Fruit fly (Drosophila melanogaster): ENCODE results near the gene CG31522.
A peak's percentile ranks its signal among the peaks of the same experiment; 100 is the strongest.

Gene CG31522

dm6 chr3R:4478220-4479037, 15.7 kb upstream of the CG31522 start (continued):
- TF ChIP-seq kah (GFP tag; optimal IDR thresholded peaks at IDR 0.05) = peak; percentile 75
- peak; percentile 92 for TF ChIP-seq lilli (GFP tag; optimal IDR thresholded peaks at IDR 0.05)
- peak; percentile 83 for TF ChIP-seq tap (tag; optimal IDR thresholded peaks at IDR 0.05)
- TF ChIP-seq Max (GFP tag; optimal IDR thresholded peaks at IDR 0.05) = peak; percentile 82
- TF ChIP-seq Oli (tag; optimal IDR thresholded peaks at IDR 0.05) = peak; percentile 77
- TF ChIP-seq tll (GFP tag; optimal IDR thresholded peaks at IDR 0.05) = no peak
- peak; percentile 79 for TF ChIP-seq slp2 (GFP tag; optimal IDR thresholded peaks at IDR 0.05)
- TF ChIP-seq sens-2 (GFP tag; IDR thresholded peaks at IDR 0.05) = peak; percentile 82
- peak; percentile 89 for TF ChIP-seq eyg (GFP tag; optimal IDR thresholded peaks at IDR 0.05)
- TF ChIP-seq CG1233 (GFP tag; optimal IDR thresholded peaks at IDR 0.05) = peak; percentile 64
- TF ChIP-seq CG30020 (tag; optimal IDR thresholded peaks at IDR 0.05) = peak; percentile 22
- TF ChIP-seq mld (GFP tag; IDR thresholded peaks at IDR 0.05; ENCODE audit: partially characterized antibody) = no peak
- TF ChIP-seq CG10366 (GFP tag; IDR thresholded peaks at IDR 0.05) = peak; percentile 88
- peak; percentile 50; the same call in 1 of the 2 replicates for TF ChIP-seq cas (GFP tag; IDR thresholded peaks at IDR 0.05)
- peak; percentile 86 for TF ChIP-seq Side (GFP tag; optimal IDR thresholded peaks at IDR 0.05)
- TF ChIP-seq rib (GFP tag; IDR thresholded peaks at IDR 0.05) = peak; percentile 73; the same call in 1 of the 2 replicates
- peak; percentile 74 for TF ChIP-seq CG13123 (GFP tag; optimal IDR thresholded peaks at IDR 0.05)
- peak; percentile 96 for TF ChIP-seq CG16779 (GFP tag; IDR thresholded peaks at IDR 0.05)
- peak; percentile 84 for TF ChIP-seq Six4 (GFP tag; optimal IDR thresholded peaks at IDR 0.05)
- TF ChIP-seq fd102C (GFP tag; optimal IDR thresholded peaks at IDR 0.05) = no peak
- TF ChIP-seq HHEX (GFP tag; optimal IDR thresholded peaks at IDR 0.05) = peak; percentile 91
- peak; percentile 85 for TF ChIP-seq CG12744 (GFP tag; optimal IDR thresholded peaks at IDR 0.05)
- peak; percentile 71 for TF ChIP-seq shn (GFP tag; optimal IDR thresholded peaks at IDR 0.05)
- no peak for TF ChIP-seq usp (GFP tag; optimal IDR thresholded peaks at IDR 0.05)
- peak; percentile 67 for TF ChIP-seq CG7357 (GFP tag; IDR thresholded peaks at IDR 0.05)
- TF ChIP-seq exex (tag; optimal IDR thresholded peaks at IDR 0.05) = peak; percentile 42
- peak; percentile 85 for TF ChIP-seq CG32767 (GFP tag; IDR thresholded peaks at IDR 0.05)
- peak; percentile 77 for TF ChIP-seq CG11085 (GFP tag; IDR thresholded peaks at IDR 0.05)
- TF ChIP-seq knrl (GFP tag; IDR thresholded peaks at IDR 0.05; ENCODE audit: partially characterized antibody) = 0 out of 3 replicates have a peak, but pooled peaks have one; percentile 27
- no peak for TF ChIP-seq CG11560 (tag; IDR thresholded peaks at IDR 0.05)
- no peak for TF ChIP-seq abd-A (tag; optimal IDR thresholded peaks at IDR 0.05)
- peak; percentile 92 for TF ChIP-seq Atf6 (GFP tag; IDR thresholded peaks at IDR 0.05)
- peak; percentile 18 for TF ChIP-seq CG7745 (tag; optimal IDR thresholded peaks at IDR 0.05)
- TF ChIP-seq wor (GFP tag; IDR thresholded peaks at IDR 0.05) = peak; percentile 36; the same call in 1 of the 2 replicates
- TF ChIP-seq CG31441 (GFP tag; IDR thresholded peaks at IDR 0.05) = peak; percentile 80
- TF ChIP-seq Eip74EF (GFP tag; optimal IDR thresholded peaks at IDR 0.05) = peak in 1 of 2 experiments; percentile 56
- TF ChIP-seq CG9437 (GFP tag; optimal IDR thresholded peaks at IDR 0.05) = peak; percentile 70
- TF ChIP-seq CG13775 (GFP tag; optimal IDR thresholded peaks at IDR 0.05) = peak; percentile 76
- TF ChIP-seq CG8290 (GFP tag; optimal IDR thresholded peaks at IDR 0.05) = peak; percentile 6
- peak in 1 of 2 experiments; percentile 93 for TF ChIP-seq CG8290 (tag; optimal IDR thresholded peaks at IDR 0.05)
- peak; percentile 56 for TF ChIP-seq ash1 (GFP tag; optimal IDR thresholded peaks at IDR 0.05)
- peak; percentile 89 for TF ChIP-seq sob (GFP tag; IDR thresholded peaks at IDR 0.05)
- peak; percentile 82 for TF ChIP-seq tio (GFP tag; optimal IDR thresholded peaks at IDR 0.05)
- peak; percentile 37 to 88 for TF ChIP-seq bsh (GFP tag; optimal IDR thresholded peaks at IDR 0.05)
- peak; percentile 43 for TF ChIP-seq CG15696 (tag; optimal IDR thresholded peaks at IDR 0.05)
- TF ChIP-seq D (optimal IDR thresholded peaks at IDR 0.05) = no peak
- peak; percentile 69 for TF ChIP-seq D (GFP tag; optimal IDR thresholded peaks at IDR 0.05)
- TF ChIP-seq gce (GFP tag; IDR thresholded peaks at IDR 0.05) = peak; percentile 88
- 0 out of 3 replicates have a peak, but pooled peaks have one; percentile 43 for TF ChIP-seq HLH4C (GFP tag; IDR thresholded peaks at IDR 0.05; ENCODE audit: partially characterized antibody)
